Fruit fly (Drosophila melanogaster) Kc167 (cell line): ENCODE results near the gene Acp65Aa.

ENCODE experiments used
- Myc ChIP-seq: fragments of >200 bp; optimal IDR thresholded peaks from 2 replicates; lab custom pipeline; 2017; ENCODE audit warnings: missing external identifiers
- Sin3A ChIP-seq: fragments of >200 bp; optimal IDR thresholded peaks from 2 replicates; lab custom pipeline; 2018; ENCODE audit warnings: missing external identifiers
- h ChIP-seq: fragments of >200 bp; optimal IDR thresholded peaks from 3 replicates; lab custom pipeline; 2018; ENCODE audit warnings: missing external identifiers
- insv ChIP-seq: fragments of >200 bp; optimal IDR thresholded peaks from 3 replicates; lab custom pipeline; 2018; ENCODE audit warnings: missing external identifiers
- psq ChIP-seq: fragments of >200 bp; optimal IDR thresholded peaks from 2 replicates; lab custom pipeline; 2017; ENCODE audit warnings: missing external identifiers
- ttk ChIP-seq: sonication (Bioruptor generic); optimal IDR thresholded peaks from 2 replicates; lab custom pipeline; 2017; ENCODE audit warnings: missing external identifiers

The Acp65Aa gene

DNA sequence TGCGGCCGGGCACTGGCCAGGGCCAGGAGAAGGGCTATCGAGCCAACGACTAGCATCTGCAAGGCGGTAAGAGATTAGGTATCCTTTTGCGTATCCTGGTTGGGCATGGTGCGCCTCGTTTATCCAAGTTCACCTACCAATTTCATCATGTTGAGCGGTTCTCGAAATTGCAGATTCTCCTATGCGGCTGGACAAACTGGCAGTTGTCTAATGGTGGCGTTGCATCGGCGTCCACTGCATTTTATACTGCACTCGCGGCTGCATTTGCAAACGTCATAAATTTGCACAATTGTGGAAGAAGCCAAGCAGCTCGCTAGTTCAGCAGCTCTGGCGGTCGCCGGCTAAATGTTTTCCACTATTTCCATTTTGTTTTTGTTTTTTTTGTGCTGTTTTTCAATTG is at the start of gene Acp65Aa:
Acp65Aa (minus strand) TSS at position 215 of the 400 bp plus-strand sequence.
- no peak for TF ChIP-seq ttk
- no peak for TF ChIP-seq Sin3A
- TF ChIP-seq h (lab: Kevin White, UChicago), result no peak
- TF ChIP-seq Myc (lab: Kevin White, UChicago), result no peak
- no peak for TF ChIP-seq insv
- TF ChIP-seq psq (lab: Kevin White, UChicago), result no peak

dm6 chr3L:6200173-6200572 is 47.6 kb upstream of the Acp65Aa start, which contains the start of gene CG8219:
CG8219 (plus strand) TSS chr3L:6200473.
- no peak for TF ChIP-seq ttk
- no peak for TF ChIP-seq insv
- no peak for TF ChIP-seq psq (lab: Kevin White, UChicago)
- TF ChIP-seq Myc (lab: Kevin White, UChicago), result no peak
- TF ChIP-seq h (lab: Kevin White, UChicago), result no peak
- no peak for TF ChIP-seq Sin3A

DNA sequence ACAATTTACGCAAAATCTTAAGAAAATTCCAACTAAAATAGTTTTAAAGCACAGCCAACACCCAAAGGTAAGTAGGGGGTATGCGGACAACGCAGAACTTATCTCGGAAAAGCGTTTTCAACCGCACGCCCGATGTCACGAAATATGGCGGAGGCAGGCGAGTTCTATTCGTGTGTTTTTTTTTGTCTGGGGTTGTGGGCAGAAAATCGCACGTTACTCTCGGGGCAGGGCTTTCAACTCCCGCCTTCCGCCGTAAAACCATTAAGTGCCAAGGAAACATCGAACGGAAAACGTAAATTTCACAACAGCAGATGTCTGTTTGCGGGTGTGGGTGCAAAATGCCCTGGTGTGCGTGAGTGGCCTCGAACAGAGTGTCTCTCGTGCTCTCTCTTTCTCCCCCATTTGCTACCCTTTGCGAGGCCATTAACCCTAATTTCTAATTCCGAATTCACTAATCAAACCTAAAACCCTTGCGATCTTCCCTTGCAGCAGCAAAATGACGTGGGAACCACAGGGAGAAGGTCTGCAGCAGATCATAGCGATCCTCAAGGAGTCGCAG is 41.1 kb upstream of the Acp65Aa start:
- TF ChIP-seq Myc (lab: Kevin White, UChicago) (no peak), Sin3A (no peak)

- TF ChIP-seq psq (lab: Kevin White, UChicago) (no peak), insv (no peak), h (lab: Kevin White, UChicago) (no peak), ttk (no peak), Myc (lab: Kevin White, UChicago) (no peak), Sin3A (no peak)
Observed at dm6 chr3L:6192822-6193555, 40.4 kb upstream of the Acp65Aa start, which contains the start of the genes Sf3b6 and Tnpo. Sf3b6 (minus strand) TSS chr3L:6193179. Tnpo (plus strand) TSS chr3L:6193480.

DNA sequence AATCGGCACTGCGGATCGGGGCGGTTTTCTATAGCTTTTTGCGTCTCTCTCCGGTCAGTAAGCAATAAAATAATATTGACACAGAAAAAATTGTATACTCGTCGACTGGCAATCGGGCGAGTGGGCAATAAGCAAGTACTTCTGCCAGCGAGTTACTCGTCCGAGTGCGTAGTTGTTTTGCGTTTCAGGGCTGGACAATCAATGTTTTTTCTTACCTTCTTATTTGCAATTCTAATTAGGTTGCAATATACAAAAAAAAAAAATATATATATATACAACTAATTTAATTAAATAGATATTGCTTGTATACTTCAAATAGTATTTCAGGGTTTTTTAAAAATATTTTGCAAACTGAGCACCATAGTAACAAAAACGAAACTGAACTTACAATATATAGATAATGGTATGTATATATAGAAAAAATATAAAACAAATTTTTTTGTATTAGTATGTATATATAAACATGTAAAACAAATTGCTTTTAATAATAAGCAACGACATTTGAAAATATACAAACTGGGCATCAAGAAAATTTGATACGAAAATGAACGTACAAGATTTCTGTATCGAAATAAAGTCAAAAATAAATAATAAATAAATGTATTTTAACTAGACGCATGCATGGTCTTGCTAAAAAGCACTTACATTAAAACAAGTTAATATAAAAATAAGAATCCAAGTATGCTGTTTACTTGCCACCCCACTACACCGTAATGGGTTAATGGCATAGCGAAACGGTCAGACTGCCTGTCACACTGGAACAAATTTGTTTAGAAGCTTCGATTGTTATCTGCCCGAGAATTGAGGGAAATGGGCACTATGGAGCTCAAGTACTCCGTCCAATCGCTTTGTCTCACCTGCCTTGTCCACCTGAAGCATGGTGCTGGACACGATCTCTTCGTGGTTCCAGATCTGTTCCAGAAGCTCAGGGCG is 36.7 kb upstream of the Acp65Aa start, which contains the start of the genes D19A and CG7386:
D19A (minus strand) TSS at position 129 of the 933 bp plus-strand sequence.
CG7386 (plus strand) TSS at position 751 of the 933 bp plus-strand sequence.
- no peak for TF ChIP-seq Myc (lab: Kevin White, UChicago)
- no peak for TF ChIP-seq Sin3A
- TF ChIP-seq h (lab: Kevin White, UChicago), result no peak
- no peak for TF ChIP-seq insv
- no peak for TF ChIP-seq psq (lab: Kevin White, UChicago)
- TF ChIP-seq ttk, result no peak

DNA sequence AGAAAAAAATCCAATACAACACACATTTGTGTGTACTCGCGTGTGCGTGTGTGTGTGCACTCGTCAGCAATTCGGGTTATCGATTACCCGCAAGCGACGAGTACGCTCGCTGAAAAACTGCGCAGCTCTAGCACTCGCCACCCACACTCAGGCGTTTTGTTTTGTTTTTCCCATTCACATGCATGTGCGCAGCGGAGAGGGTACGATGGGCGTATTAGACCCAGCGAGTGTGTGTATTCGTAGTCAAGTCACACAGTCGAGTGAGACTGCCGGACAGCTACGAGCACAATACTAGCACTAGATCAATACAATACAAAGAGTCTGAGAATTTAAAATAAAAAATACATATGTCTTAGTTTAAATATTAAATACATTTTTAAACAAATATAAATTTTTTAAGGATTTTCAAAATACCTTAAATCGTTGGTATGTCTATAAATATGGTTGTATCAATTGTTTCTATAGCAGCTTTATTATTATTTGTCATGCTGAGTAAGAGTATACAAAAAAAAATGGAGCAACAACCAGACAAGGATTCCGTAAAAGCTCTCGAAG is 32.4 kb upstream of the Acp65Aa start, which contains the start of the genes D19B and CG43293:
D19B (minus strand) TSS at position 37 of the 555 bp plus-strand sequence.
CG43293 (plus strand) TSS at position 306 of the 555 bp plus-strand sequence.
- TF ChIP-seq ttk (no peak), h (lab: Kevin White, UChicago) (no peak), Myc (lab: Kevin White, UChicago) (no peak), psq (lab: Kevin White, UChicago) (no peak), Sin3A (no peak), insv (no peak)

DNA sequence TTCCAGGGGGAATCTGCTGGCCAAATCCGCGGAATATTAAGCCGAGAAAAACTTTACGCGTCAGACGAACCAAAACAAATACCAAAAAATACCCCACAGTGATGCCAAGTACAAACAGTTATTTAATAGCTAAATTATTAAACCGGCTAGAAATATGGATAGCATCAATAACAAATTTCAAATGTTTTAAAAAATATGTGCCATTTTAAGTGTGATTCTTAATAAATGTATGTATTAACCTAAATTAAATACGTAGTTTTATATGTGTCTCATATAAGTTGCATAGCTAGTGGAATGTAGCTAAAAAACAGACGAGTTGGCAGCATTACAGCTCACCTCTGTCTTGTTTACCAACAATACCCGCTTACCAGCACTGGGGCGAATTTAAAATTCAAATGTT is 29.2 kb upstream of the Acp65Aa start, which contains the start of gene CG10274:
CG10274 (minus strand) TSS at position 54 of the 400 bp plus-strand sequence.
- TF ChIP-seq Sin3A (no peak), Myc (lab: Kevin White, UChicago) (no peak), ttk (no peak), insv (no peak), psq (lab: Kevin White, UChicago) (no peak), h (lab: Kevin White, UChicago) (no peak)

- no peak for TF ChIP-seq psq (lab: Kevin White, UChicago)
- TF ChIP-seq h (lab: Kevin White, UChicago), result no peak
- no peak for TF ChIP-seq ttk
- no peak for TF ChIP-seq insv
- TF ChIP-seq Sin3A, result no peak
- no peak for TF ChIP-seq Myc (lab: Kevin White, UChicago)
Observed at dm6 chr3L:6173826-6174255, 21.3 kb upstream of the Acp65Aa start, which contains the start of the genes fmt and CG7376. fmt (minus strand) TSS chr3L:6173880. CG7376 (plus strand) TSS chr3L:6174248.

dm6 chr3L:6162483-6163128 is 10.1 kb upstream of the Acp65Aa start, which contains the start of gene Prdm13:
Prdm13 (plus strand) TSS chr3L:6163127.
- TF ChIP-seq Sin3A, result no peak
- TF ChIP-seq Myc (lab: Kevin White, UChicago), result no peak
- TF ChIP-seq insv, result no peak
- no peak for TF ChIP-seq h (lab: Kevin White, UChicago)
- no peak for TF ChIP-seq psq (lab: Kevin White, UChicago)
- no peak for TF ChIP-seq ttk

DNA sequence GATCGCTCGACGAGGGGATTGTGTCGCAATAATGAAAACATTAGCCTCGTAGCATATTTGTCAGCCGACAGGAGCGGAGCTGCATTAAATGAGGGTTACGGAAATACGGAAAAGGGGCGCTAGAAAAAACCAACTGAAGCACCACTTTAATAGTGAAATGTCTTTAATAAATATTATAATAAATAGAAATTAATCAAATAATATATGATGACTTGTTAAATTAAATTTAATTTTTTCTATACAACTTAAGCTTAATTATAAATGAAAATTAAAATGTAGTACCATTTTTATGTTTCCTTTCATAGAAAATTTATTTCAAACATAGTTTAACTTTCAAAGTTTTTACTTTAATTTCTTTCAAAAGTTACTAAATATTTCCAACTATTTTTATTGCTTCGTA is 9.5 kb upstream of the Acp65Aa start:
- no peak for TF ChIP-seq ttk
- TF ChIP-seq h (lab: Kevin White, UChicago), result no peak
- TF ChIP-seq Myc (lab: Kevin White, UChicago), result no peak
- TF ChIP-seq Sin3A, result no peak
- TF ChIP-seq psq (lab: Kevin White, UChicago), result no peak

DNA sequence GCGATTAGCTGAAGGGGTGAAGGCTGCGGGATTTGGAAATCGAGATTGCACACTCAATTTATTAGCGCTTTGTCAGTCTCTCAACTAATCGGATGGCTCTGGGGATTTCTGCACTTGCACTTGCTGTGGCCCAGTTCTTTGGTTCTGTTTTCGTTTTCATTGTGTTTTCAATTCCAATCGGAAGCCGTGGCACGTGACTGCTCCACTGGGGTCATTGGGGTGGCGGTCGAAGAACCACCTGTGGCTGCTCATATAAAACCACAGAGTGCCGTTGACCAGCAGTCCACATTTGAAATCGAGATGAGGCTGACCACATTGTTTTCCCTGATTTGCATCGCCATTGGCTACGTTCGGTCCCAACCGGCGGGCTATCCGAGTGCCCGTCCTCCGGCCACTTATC is 8.0 kb upstream of the Acp65Aa start, which contains the start of gene Cpr65Az:
Cpr65Az (plus strand) TSS at position 301 of the 400 bp plus-strand sequence.
- TF ChIP-seq Sin3A, result no peak
- TF ChIP-seq insv, result no peak
- no peak for TF ChIP-seq ttk
- no peak for TF ChIP-seq psq (lab: Kevin White, UChicago)
- no peak for TF ChIP-seq h (lab: Kevin White, UChicago)
- TF ChIP-seq Myc (lab: Kevin White, UChicago), result no peak
